Fruit fly (Drosophila melanogaster) whole organism, embryonic: ENCODE measurements around the gene AIMP2.

Experiments
- BEAF-32 ChIP-seq: fragments of 200-800 bp; sonication (Bioruptor generic); optimal IDR thresholded peaks from 3 replicates; lab custom pipeline; 2017; ENCODE audit warnings: missing biosample characterization, missing genetic modification characterization, mild to moderate bottlenecking, moderate library complexity, missing genetic modification reagents
- CG11723 ChIP-seq: fragments of 200-800 bp; sonication (Bioruptor generic); optimal IDR thresholded peaks from 2 replicates; lab custom pipeline; 2017; ENCODE audit warnings: missing biosample characterization, mild to moderate bottlenecking, missing genetic modification characterization
- CG15479 ChIP-seq: fragments of 200-800 bp; sonication (Bioruptor generic); optimal IDR thresholded peaks from 3 replicates; lab custom pipeline; 2019; ENCODE audit warnings: missing biosample characterization, mild to moderate bottlenecking, missing genetic modification characterization, moderate library complexity
- CG31365 ChIP-seq: fragments of 200-800 bp; sonication (Bioruptor generic); optimal IDR thresholded peaks from 2 replicates; lab custom pipeline; 2018; ENCODE audit warnings: missing biosample characterization, mild to moderate bottlenecking, missing genetic modification characterization
- CG4854 ChIP-seq: fragments of 200-800 bp; sonication (Bioruptor generic); optimal IDR thresholded peaks from 2 replicates; lab custom pipeline; 2016; ENCODE audit warnings: missing biosample characterization, missing genetic modification characterization, inconsistent platforms
- E2f1 ChIP-seq: fragments of 200-800 bp; sonication (Bioruptor generic); IDR thresholded peaks from 2 replicates; pipeline ENCODE4 v1.3.6; 2022; ENCODE audit warnings: missing biosample characterization, missing genetic modification characterization
- Hr39 ChIP-seq: fragments of >200 bp; optimal IDR thresholded peaks from 2 replicates; lab custom pipeline; 2017
- NFAT ChIP-seq: fragments of 200-800 bp; sonication (Bioruptor generic); IDR thresholded peaks from 2 replicates; pipeline ENCODE4 v1.3.6; 2022; ENCODE audit warnings: missing biosample characterization, missing genetic modification characterization
- YL-1 ChIP-seq: fragments of 200-800 bp; sonication (Bioruptor generic); optimal IDR thresholded peaks from 3 replicates; lab custom pipeline; 2017; ENCODE audit warnings: missing biosample characterization, mild to moderate bottlenecking, missing genetic modification characterization
- dmrt11E ChIP-seq: fragments of 200-800 bp; sonication (Bioruptor generic); optimal IDR thresholded peaks from 3 replicates; lab custom pipeline; 2018; ENCODE audit warnings: missing biosample characterization, mild to moderate bottlenecking, missing genetic modification characterization, moderate library complexity

DNA sequence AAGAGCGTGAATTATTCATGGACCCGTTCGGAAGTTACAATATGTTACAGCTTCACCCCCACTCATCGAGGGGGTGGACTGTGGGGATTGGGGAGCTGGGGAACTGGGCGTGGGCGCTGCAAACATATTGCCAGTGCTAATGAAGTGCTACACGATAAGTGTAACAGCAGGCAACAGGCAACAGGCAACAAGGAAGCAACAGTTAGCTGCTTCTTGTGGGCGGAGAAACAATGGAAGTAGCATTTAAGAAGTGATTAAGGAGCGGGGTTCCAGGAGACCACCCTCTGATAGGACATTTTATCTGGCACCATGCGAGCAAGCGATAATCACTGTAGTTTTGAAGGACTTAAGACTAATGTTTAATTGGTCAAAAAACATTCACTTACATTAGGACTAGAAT is 42.2 kb upstream of the AIMP2 start:
- TF ChIP-seq CG4854 (GFP tag; lab: Kevin White, UChicago) (no peak), BEAF-32 (GFP tag; lab: Kevin White, UChicago) (no peak), E2f1 (GFP tag; lab: Robert Waterston, UW) (no peak), CG31365 (tag; lab: Kevin White, UChicago) (no peak), dmrt11E (tag; lab: Kevin White, UChicago) (no peak), CG15479 (GFP tag; lab: Kevin White, UChicago) (no peak), Hr39 (lab: Kevin White, UChicago) (no peak), CG11723 (GFP tag; lab: Kevin White, UChicago) (no peak), NFAT (GFP tag; lab: Robert Waterston, UW) (no peak), YL-1 (GFP tag; lab: Kevin White, UChicago) (no peak)
